Worm (Caenorhabditis elegans) whole organism, L3 larva: ENCODE data around the gene F20C5.7.

Experiments used
- aly-2 ChIP-seq: fragments of 150-350 bp; optimal IDR thresholded peaks from 2 replicates; lab custom pipeline; 2014; ENCODE audit warnings: missing biosample characterization, missing genetic modification characterization
- ceh-82 ChIP-seq: fragments of 150-350 bp; optimal IDR thresholded peaks from 2 replicates; lab custom pipeline; 2014; ENCODE audit warnings: missing biosample characterization, missing genetic modification characterization
- elt-2 ChIP-seq: sonication (generic microtip); optimal IDR thresholded peaks from 2 replicates; lab custom pipeline; 2016; ENCODE audit warnings: missing genetic modification reagents, mild to moderate bottlenecking, missing genetic modification characterization, missing compliant biosample characterization
- lin-15B ChIP-seq: fragments of 150-350 bp; optimal IDR thresholded peaks from 2 replicates; lab custom pipeline; 2014; ENCODE audit warnings: missing biosample characterization, missing genetic modification characterization
- mdl-1 ChIP-seq: fragments of 150-350 bp; optimal IDR thresholded peaks from 2 replicates; lab custom pipeline; 2014; ENCODE audit warnings: missing biosample characterization, missing genetic modification characterization
- pqm-1 ChIP-seq: fragments of 150-350 bp; optimal IDR thresholded peaks from 2 replicates; lab custom pipeline; 2017; ENCODE audit warnings: missing biosample characterization, missing genetic modification characterization, inconsistent platforms
- unc-62 ChIP-seq: fragments of 150-350 bp; sonication (generic microtip); optimal IDR thresholded peaks from 4 replicates; lab custom pipeline; 2014; ENCODE audit warnings: missing biosample characterization, missing genetic modification reagents, missing genetic modification characterization

DNA sequence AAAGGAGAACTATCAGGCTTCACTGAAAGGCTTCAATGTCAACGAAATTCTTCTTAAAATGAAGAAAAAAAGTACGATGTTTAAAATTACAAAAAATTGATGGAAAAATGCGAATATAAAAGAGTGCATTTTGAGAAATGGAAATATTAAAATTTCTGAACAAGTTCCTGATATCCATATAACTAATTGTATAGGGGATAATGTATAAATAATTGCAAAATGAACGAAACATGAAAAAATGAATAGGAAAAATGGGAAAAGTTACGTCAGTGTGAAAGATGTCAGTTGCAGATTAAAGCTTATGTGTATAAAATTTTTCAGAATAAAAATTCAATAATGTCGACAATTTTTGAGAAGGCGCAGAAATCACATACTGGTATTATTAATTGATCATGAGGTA lies 37.4 kb downstream of the F20C5.7 start:
- TF ChIP-seq pqm-1 (tag; lab: Kevin White, UChicago) (no peak), unc-62 (no peak), ceh-82 (no peak), mdl-1 (tag; lab: Kevin White, UChicago) (no peak), lin-15B (no peak), aly-2 (tag; lab: Kevin White, UChicago) (no peak), elt-2 (tag; lab: Kevin White, UChicago) (no peak)
